Fruit fly (Drosophila melanogaster) whole organism, adult: ENCODE data around the gene Blos2.

Experiments
- CG11617 ChIP-seq: fragments of 200-800 bp; sonication (Bioruptor generic); optimal IDR thresholded peaks from 2 replicates; lab custom pipeline; 2017; ENCODE audit warnings: mild to moderate bottlenecking, missing biosample characterization, missing genetic modification reagents, missing genetic modification characterization
- CG12768 ChIP-seq: fragments of 200-800 bp; sonication (Bioruptor generic); optimal IDR thresholded peaks from 2 replicates; lab custom pipeline; 2017; ENCODE audit warnings: missing biosample characterization, missing genetic modification characterization, mild to moderate bottlenecking, moderate library complexity, missing genetic modification reagents
- CG14711 ChIP-seq: fragments of 200-800 bp; sonication (Bioruptor generic); optimal IDR thresholded peaks from 2 replicates; lab custom pipeline; 2018; ENCODE audit warnings: missing biosample characterization, mild to moderate bottlenecking, missing genetic modification characterization, moderate library complexity
- CG1620 ChIP-seq: fragments of 200-800 bp; sonication (Bioruptor generic); optimal IDR thresholded peaks from 2 replicates; lab custom pipeline; 2016; ENCODE audit warnings: missing biosample characterization, missing genetic modification characterization
- CG33017 ChIP-seq: fragments of 200-800 bp; sonication (Bioruptor generic); optimal IDR thresholded peaks from 2 replicates; lab custom pipeline; 2018; ENCODE audit warnings: missing biosample characterization, mild to moderate bottlenecking, missing genetic modification characterization, moderate library complexity
- CG5204 ChIP-seq: fragments of 200-800 bp; sonication (Bioruptor generic); optimal IDR thresholded peaks from 2 replicates; lab custom pipeline; 2016; ENCODE audit warnings: missing biosample characterization, missing genetic modification characterization
- CG7045 ChIP-seq: fragments of 200-800 bp; sonication (Bioruptor generic); optimal IDR thresholded peaks from 2 replicates; lab custom pipeline; 2017; ENCODE audit warnings: missing biosample characterization, mild to moderate bottlenecking, missing genetic modification characterization
- CG7101 ChIP-seq: fragments of 200-800 bp; sonication (Bioruptor generic); optimal IDR thresholded peaks from 2 replicates; lab custom pipeline; 2018; ENCODE audit warnings: missing biosample characterization, mild to moderate bottlenecking, missing genetic modification characterization, moderate library complexity
- Clk ChIP-seq: fragments of 200-800 bp; sonication (Bioruptor generic); optimal IDR thresholded peaks from 2 replicates; lab custom pipeline; 2017; ENCODE audit warnings: missing biosample characterization, missing genetic modification characterization
- Crg-1 ChIP-seq: fragments of 200-800 bp; sonication (Bioruptor generic); optimal IDR thresholded peaks from 2 replicates; lab custom pipeline; 2016; ENCODE audit warnings: missing biosample characterization, missing genetic modification characterization
- Hr96 ChIP-seq: fragments of 200-800 bp; sonication (Bioruptor generic); optimal IDR thresholded peaks from 2 replicates; lab custom pipeline; 2016; ENCODE audit warnings: missing biosample characterization, missing genetic modification characterization
- Mnt ChIP-seq: fragments of 200-800 bp; sonication (Bioruptor generic); optimal IDR thresholded peaks from 2 replicates; lab custom pipeline; 2016; ENCODE audit warnings: missing biosample characterization, mild to moderate bottlenecking, missing genetic modification characterization
- bab1 ChIP-seq: fragments of 200-800 bp; sonication (Bioruptor generic); optimal IDR thresholded peaks from 3 replicates; lab custom pipeline; 2019; ENCODE audit warnings: missing biosample characterization, mild to moderate bottlenecking, missing genetic modification characterization, moderate library complexity
- cic ChIP-seq: fragments of 200-800 bp; sonication (Bioruptor generic); optimal IDR thresholded peaks from 2 replicates; lab custom pipeline; 2017; ENCODE audit warnings: missing biosample characterization, mild to moderate bottlenecking, missing genetic modification characterization, moderate library complexity
- cnc ChIP-seq, 2 experiments: fragments of >200 bp; optimal IDR thresholded peaks; 2 replicates each; lab custom pipeline; 2017
- kay ChIP-seq: fragments of 200-800 bp; sonication (Bioruptor generic); peaks from one replicate; lab custom pipeline; 2016; ENCODE audit warnings: missing biosample characterization, missing genetic modification characterization, borderline replicate concordance
- ovo ChIP-seq: fragments of 200-800 bp; sonication (Bioruptor generic); optimal IDR thresholded peaks from 2 replicates; lab custom pipeline; 2016; ENCODE audit warnings: missing biosample characterization, missing genetic modification characterization
- pad ChIP-seq: fragments of 200-800 bp; sonication (Bioruptor generic); optimal IDR thresholded peaks from 3 replicates; lab custom pipeline; 2017; ENCODE audit warnings: missing biosample characterization, missing genetic modification characterization, mild to moderate bottlenecking, moderate library complexity, missing genetic modification reagents
- tj ChIP-seq: fragments of 200-800 bp; sonication (Bioruptor generic); optimal IDR thresholded peaks from 3 replicates; lab custom pipeline; 2017; ENCODE audit warnings: missing biosample characterization, mild to moderate bottlenecking, missing genetic modification characterization, moderate library complexity
- toe ChIP-seq: fragments of 200-800 bp; sonication (Bioruptor generic); optimal IDR thresholded peaks from 2 replicates; lab custom pipeline; 2016; ENCODE audit warnings: missing biosample characterization, missing genetic modification characterization

The Blos2 gene

dm6 chr3L:11053843-11054242, 7.5 kb upstream of the Blos2 start, which contains the start of gene CG7888:
Gene CG7888 (plus strand): TSS chr3L:11054035.
- TF ChIP-seq cic (no peak), CG7045 (no peak), CG11617 (GFP tag; lab: Kevin White, UChicago) (no peak), CG5204 (GFP tag; lab: Kevin White, UChicago) (no peak), tj (GFP tag; lab: Kevin White, UChicago) (no peak), pad (GFP tag; lab: Kevin White, UChicago) (no peak), CG1620 (no peak), CG12768 (GFP tag; lab: Kevin White, UChicago) (peak; percentile 17)

- TF ChIP-seq bab1 (GFP tag; lab: Kevin White, UChicago) (peak; percentile 19), Mnt (GFP tag; lab: Kevin White, UChicago) (peak; percentile 1), tj (GFP tag; lab: Kevin White, UChicago) (peak; percentile 11), cic (no peak)
Observed at dm6 chr3L:11062441-11062840, 1.1 kb downstream of the Blos2 start, which contains the start of gene CG32069. Gene CG32069 (minus strand): TSS chr3L:11062614.

dm6 chr3L:11064689-11065088, 3.3 kb downstream of the Blos2 start, which contains the start of the genes CG32075, CG45101 and SuUR:
Gene CG32075 (minus strand): TSS chr3L:11064941.
Gene CG45101 (plus strand): TSS chr3L:11064991.
Gene SuUR (plus strand): TSS chr3L:11064991.
- peak; percentile 80 for TF ChIP-seq pad (GFP tag; lab: Kevin White, UChicago)
- no peak for TF ChIP-seq cic
- TF ChIP-seq cnc (optimal IDR thresholded peaks at IDR 0.05; lab: Kevin White, UChicago), result no peak
- TF ChIP-seq CG33017 (tag; lab: Kevin White, UChicago), result peak; percentile 70
- TF ChIP-seq Hr96 (GFP tag; lab: Kevin White, UChicago), result no peak
- TF ChIP-seq ovo (GFP tag; lab: Kevin White, UChicago), result peak; percentile 59
- TF ChIP-seq Clk, result peak; percentile 82
- peak; percentile 71 for TF ChIP-seq CG7045
- TF ChIP-seq CG11617 (GFP tag; lab: Kevin White, UChicago), result peak; percentile 85
- TF ChIP-seq kay, result no peak
- TF ChIP-seq CG14711, result peak; percentile 76
- peak; percentile 96 for TF ChIP-seq CG1620
- peak; percentile 90 for TF ChIP-seq bab1 (GFP tag; lab: Kevin White, UChicago)
- TF ChIP-seq CG5204 (GFP tag; lab: Kevin White, UChicago), result no peak
- peak; percentile 91 for TF ChIP-seq toe (GFP tag; lab: Kevin White, UChicago)
- peak; percentile 87 for TF ChIP-seq CG7101 (tag; lab: Kevin White, UChicago)
- TF ChIP-seq CG12768 (GFP tag; lab: Kevin White, UChicago), result peak; percentile 85
- TF ChIP-seq Mnt (GFP tag; lab: Kevin White, UChicago), result peak; percentile 89
- TF ChIP-seq tj (GFP tag; lab: Kevin White, UChicago), result peak; percentile 71
- peak; percentile 92 for TF ChIP-seq Crg-1

- peak; percentile 18 for TF ChIP-seq cic
- no peak for TF ChIP-seq CG7101 (tag; lab: Kevin White, UChicago)
Observed at dm6 chr3L:11065850-11066249, 4.5 kb downstream of the Blos2 start.

dm6 chr3L:11069764-11070163, 8.4 kb downstream of the Blos2 start, which contains the start of gene CG6310:
Gene CG6310 (minus strand): TSS chr3L:11069864.
- TF ChIP-seq Mnt (GFP tag; lab: Kevin White, UChicago) (peak; percentile 29), CG7101 (tag; lab: Kevin White, UChicago) (no peak)

- TF ChIP-seq pad (GFP tag; lab: Kevin White, UChicago), result peak; percentile 46
- TF ChIP-seq toe (GFP tag; lab: Kevin White, UChicago), result no peak
- no peak for TF ChIP-seq Clk
- peak; percentile 23 for TF ChIP-seq CG7045
- peak; percentile 43 for TF ChIP-seq CG14711
- peak; percentile 98 for TF ChIP-seq tj (GFP tag; lab: Kevin White, UChicago)
- no peak for TF ChIP-seq CG5204 (GFP tag; lab: Kevin White, UChicago)
- no peak for TF ChIP-seq kay
- TF ChIP-seq CG11617 (GFP tag; lab: Kevin White, UChicago), result peak; percentile 36
- no peak for TF ChIP-seq CG1620
- TF ChIP-seq Mnt (GFP tag; lab: Kevin White, UChicago), result peak; percentile 89
- TF ChIP-seq CG33017 (tag; lab: Kevin White, UChicago), result peak; percentile 22
- TF ChIP-seq bab1 (GFP tag; lab: Kevin White, UChicago), result peak; percentile 13
- TF ChIP-seq cic, result peak; percentile 79
- peak; percentile 63 for TF ChIP-seq CG7101 (tag; lab: Kevin White, UChicago)
- peak; percentile 56 for TF ChIP-seq ovo (GFP tag; lab: Kevin White, UChicago)
- peak; percentile 70 for TF ChIP-seq CG12768 (GFP tag; lab: Kevin White, UChicago)
- no peak for TF ChIP-seq Hr96 (GFP tag; lab: Kevin White, UChicago)
- no peak for TF ChIP-seq cnc (optimal IDR thresholded peaks at IDR 0.05; lab: Kevin White, UChicago)
- TF ChIP-seq Crg-1, result peak; percentile 48
Observed at dm6 chr3L:11070372-11070854, 9.0 kb downstream of the Blos2 start, which contains the start of gene Mocs1. Gene Mocs1 (plus strand): TSS chr3L:11070526.

dm6 chr3L:11071057-11071456, 9.7 kb downstream of the Blos2 start:
- no peak for TF ChIP-seq cic
